Fruit fly (Drosophila melanogaster): ENCODE results near the gene CG10859.

Gene CG10859

dm6 chr2L:13366109-13366747 is 32.2 kb downstream of the CG10859 start, which contains the start of the genes Nnp-1 and Grx3 (continued):
- TF ChIP-seq gce (GFP tag; IDR thresholded peaks at IDR 0.05): no peak
- peak; percentile 61 for TF ChIP-seq Rfx (GFP tag; IDR thresholded peaks at IDR 0.05)
- no peak for TF ChIP-seq Fer1 (GFP tag; optimal IDR thresholded peaks at IDR 0.05)
- no peak for TF ChIP-seq CG11398 (GFP tag; optimal IDR thresholded peaks at IDR 0.05)
- TF ChIP-seq nmo (GFP tag; optimal IDR thresholded peaks at IDR 0.05): peak; percentile 82
- TF ChIP-seq lbe (GFP tag; optimal IDR thresholded peaks at IDR 0.05): no peak
- peak; percentile 48 for TF ChIP-seq lilli (GFP tag; optimal IDR thresholded peaks at IDR 0.05)
- no peak for TF ChIP-seq gcm2 (GFP tag; optimal IDR thresholded peaks at IDR 0.05)
- peak; percentile 73 for TF ChIP-seq B-H2 (GFP tag; optimal IDR thresholded peaks at IDR 0.05)
- TF ChIP-seq exex (tag; optimal IDR thresholded peaks at IDR 0.05): no peak
- no peak for TF ChIP-seq CG10565 (GFP tag; optimal IDR thresholded peaks at IDR 0.05)
- peak; percentile 36 for TF ChIP-seq CG18619 (GFP tag; optimal IDR thresholded peaks at IDR 0.05)
- no peak for TF ChIP-seq eyg (GFP tag; optimal IDR thresholded peaks at IDR 0.05)
- no peak for TF ChIP-seq bigmax (GFP tag; optimal IDR thresholded peaks at IDR 0.05)
- TF ChIP-seq CG1792 (GFP tag; optimal IDR thresholded peaks at IDR 0.05): no peak
- TF ChIP-seq crol (GFP tag; IDR thresholded peaks at IDR 0.05): no peak
- no peak for TF ChIP-seq fru (optimal IDR thresholded peaks at IDR 0.05)
- TF ChIP-seq MESR4 (GFP tag; optimal IDR thresholded peaks at IDR 0.05): peak; percentile 26
- TF ChIP-seq CG1529 (GFP tag; optimal IDR thresholded peaks at IDR 0.05): no peak
- TF ChIP-seq sim (GFP tag; IDR thresholded peaks at IDR 0.05): no peak
- TF ChIP-seq grn (GFP tag; optimal IDR thresholded peaks at IDR 0.05): no peak
- TF ChIP-seq CG9817 (tag; optimal IDR thresholded peaks at IDR 0.05): peak; percentile 73
- TF ChIP-seq CG8944 (GFP tag; optimal IDR thresholded peaks at IDR 0.05): no peak
- peak; percentile 82 for TF ChIP-seq CG14710 (tag; optimal IDR thresholded peaks at IDR 0.05)
- no peak for TF ChIP-seq CG8478 (optimal IDR thresholded peaks at IDR 0.05)
- TF ChIP-seq Max (GFP tag; optimal IDR thresholded peaks at IDR 0.05): peak; percentile 98
- 0 out of 2 replicates have a peak, but pooled peaks have one; percentile 16 for TF ChIP-seq E2f2 (GFP tag; IDR thresholded peaks at IDR 0.05)
- TF ChIP-seq CG6813 (GFP tag; optimal IDR thresholded peaks at IDR 0.05): no peak
- no peak for TF ChIP-seq Ravus (GFP tag; IDR thresholded peaks at IDR 0.05)
- no peak for TF ChIP-seq crc (GFP tag; optimal IDR thresholded peaks at IDR 0.05)
- TF ChIP-seq Abd-B (GFP tag; optimal IDR thresholded peaks at IDR 0.05): peak; percentile 76
- no peak for TF ChIP-seq CG9727 (GFP tag; optimal IDR thresholded peaks at IDR 0.05)
- peak; percentile 53 for TF ChIP-seq Xbp1 (GFP tag; optimal IDR thresholded peaks at IDR 0.05)
- TF ChIP-seq pb (GFP tag; optimal IDR thresholded peaks at IDR 0.05): no peak
- TF ChIP-seq CG10209 (GFP tag; optimal IDR thresholded peaks at IDR 0.05): no peak
- no peak for TF ChIP-seq ab (GFP tag; optimal IDR thresholded peaks at IDR 0.05)
- TF ChIP-seq vvl (GFP tag; IDR thresholded peaks at IDR 0.05): no peak
- TF ChIP-seq zen (tag; optimal IDR thresholded peaks at IDR 0.05): peak; percentile 28
- no peak for TF ChIP-seq trh (GFP tag; optimal IDR thresholded peaks at IDR 0.05)
- no peak for TF ChIP-seq CG43689 (GFP tag; IDR thresholded peaks at IDR 0.05)
- no peak for TF ChIP-seq insv (GFP tag; optimal IDR thresholded peaks at IDR 0.05)
- TF ChIP-seq pzg (GFP tag; optimal IDR thresholded peaks at IDR 0.05): peak; percentile 49
- no peak for TF ChIP-seq ftz-f1 (GFP tag; optimal IDR thresholded peaks at IDR 0.05)
- no peak for TF ChIP-seq scrt (GFP tag; optimal IDR thresholded peaks at IDR 0.05)
- no peak for TF ChIP-seq Dll (GFP tag; IDR thresholded peaks at IDR 0.05; ENCODE audit: partially characterized antibody)
- no peak for TF ChIP-seq kah (GFP tag; optimal IDR thresholded peaks at IDR 0.05)
- TF ChIP-seq grau (tag; optimal IDR thresholded peaks at IDR 0.05): peak; percentile 75
- 0 out of 2 replicates have a peak, but pooled peaks have one; percentile 24 for TF ChIP-seq E2f1 (GFP tag; IDR thresholded peaks at IDR 0.05)
- peak; percentile 60 for TF ChIP-seq CG12104 (GFP tag; optimal IDR thresholded peaks at IDR 0.05)
- TF ChIP-seq sens-2 (GFP tag; IDR thresholded peaks at IDR 0.05): no peak
- peak; percentile 92 for TF ChIP-seq row (GFP tag; IDR thresholded peaks at IDR 0.05)

Data from whole organism, embryonic.